Fruit fly (Drosophila melanogaster): ENCODE measurements around the gene Fum1.
A peak's percentile ranks its signal among the peaks of the same experiment; 100 is the strongest.

DNA sequence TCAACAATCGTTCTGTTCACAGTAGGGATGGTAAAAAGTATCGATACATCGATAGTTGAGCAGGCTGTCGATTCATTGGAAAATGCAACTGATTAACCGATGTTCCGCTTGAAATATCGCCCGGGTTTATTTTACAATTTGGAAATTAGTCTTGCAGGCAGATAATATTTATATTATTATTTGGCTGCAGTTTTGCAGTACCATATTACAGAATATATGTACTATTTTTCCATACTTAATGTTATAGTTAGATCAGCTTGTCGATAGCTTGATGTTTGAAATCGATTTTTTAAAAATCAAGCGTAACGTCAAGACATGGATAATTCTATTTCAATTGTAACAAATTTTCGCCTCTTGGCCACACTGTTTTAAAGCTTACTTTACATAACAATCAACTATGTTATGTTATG, 16.8 kb downstream of the Fum1 start, which contains the start of gene CG14442:
- peak; percentile 40 for TF ChIP-seq Ets21C (GFP tag; optimal IDR thresholded peaks at IDR 0.05)
- TF ChIP-seq CG31627 (GFP tag; optimal IDR thresholded peaks at IDR 0.05) = peak; percentile 44
- TF ChIP-seq CG6163 (GFP tag; IDR thresholded peaks at IDR 0.05) = no peak; the same call in 2 of the 3 replicates
